Worm (Caenorhabditis elegans) whole organism, L4 larva: ENCODE results near the gene har-1.

Experiments
- F49E8.2 ChIP-seq: sonication (generic microtip); optimal IDR thresholded peaks from 2 replicates; lab custom pipeline; 2016; ENCODE audit warnings: missing compliant biosample characterization, mild to moderate bottlenecking, missing genetic modification characterization, borderline replicate concordance
- R02D3.7 ChIP-seq: fragments of 150-350 bp; sonication (generic microtip); optimal IDR thresholded peaks from 3 replicates; lab custom pipeline; 2014; ENCODE audit warnings: missing biosample characterization, missing genetic modification characterization
- T20F7.1 ChIP-seq: fragments of 200-800 bp; sonication (Bioruptor generic); optimal IDR thresholded peaks from 2 replicates; lab custom pipeline; 2018; ENCODE audit warnings: mild to moderate bottlenecking, missing genetic modification characterization, missing compliant biosample characterization
- aha-1 ChIP-seq: fragments of 150-350 bp; peaks from one replicate; lab custom pipeline; 2014; ENCODE audit warnings: missing biosample characterization, missing genetic modification characterization
- ama-1 ChIP-seq: fragments of 150-350 bp; optimal IDR thresholded peaks from 2 replicates; lab custom pipeline; 2014; ENCODE audit warnings: inconsistent platforms, mixed read lengths
- ceh-82 ChIP-seq: sonication (generic microtip); optimal IDR thresholded peaks from 2 replicates; lab custom pipeline; 2017; ENCODE audit warnings: missing biosample characterization, missing genetic modification characterization
- ces-1 ChIP-seq: fragments of 150-350 bp; sonication (generic microtip); optimal IDR thresholded peaks from 4 replicates; lab custom pipeline; 2014; ENCODE audit warnings: missing biosample characterization, missing genetic modification reagents, missing genetic modification characterization
- daf-16 ChIP-seq, 3 experiments: sonication (generic microtip); optimal IDR thresholded peaks; 2 replicates each; lab custom pipeline; 2016 to 2017; ENCODE audit warnings: missing genetic modification characterization in 3 of 3, missing genetic modification reagents in 3 of 3, mild to moderate bottlenecking in 2 of 3, missing compliant biosample characterization in 2 of 3, missing biosample characterization in 1 of 3, moderate library complexity in 1 of 3
- dmd-9 ChIP-seq: fragments of 200-800 bp; sonication (Bioruptor generic); IDR thresholded peaks from 2 replicates; pipeline ENCODE4 v1.3.6; 2022; ENCODE audit warnings: missing genetic modification reagents, missing genetic modification characterization, missing compliant biosample characterization
- duxl-1 ChIP-seq: sonication (generic microtip); optimal IDR thresholded peaks from 2 replicates; lab custom pipeline; 2016; ENCODE audit warnings: mild to moderate bottlenecking, missing genetic modification characterization, moderate library complexity, missing compliant biosample characterization; ENCODE audit not compliant: poor library complexity
- dve-1 ChIP-seq: sonication (generic microtip); optimal IDR thresholded peaks from 2 replicates; lab custom pipeline; 2017; ENCODE audit warnings: antibody characterized with exemption, mild to moderate bottlenecking, missing genetic modification characterization, missing compliant biosample characterization; ENCODE audit not compliant: insufficient read depth
- fkh-10 ChIP-seq: fragments of 150-350 bp; optimal IDR thresholded peaks from 2 replicates; lab custom pipeline; 2014; ENCODE audit warnings: missing biosample characterization, missing genetic modification reagents, missing genetic modification characterization
- fos-1 ChIP-seq: fragments of 150-350 bp; optimal IDR thresholded peaks from 2 replicates; lab custom pipeline; 2014; ENCODE audit warnings: missing biosample characterization, missing genetic modification characterization
- gei-8 ChIP-seq: fragments of 200-800 bp; sonication (Bioruptor generic); optimal IDR thresholded peaks from 2 replicates; lab custom pipeline; 2018; ENCODE audit warnings: mild to moderate bottlenecking, missing genetic modification characterization, missing compliant biosample characterization
- lin-1 ChIP-seq: fragments of 200-800 bp; sonication (Bioruptor generic); IDR thresholded peaks from 2 replicates; pipeline ENCODE4 v1.3.6; 2022; ENCODE audit warnings: missing genetic modification reagents, missing genetic modification characterization, missing compliant biosample characterization
- lin-38 ChIP-seq: fragments of 200-800 bp; sonication (Bioruptor generic); IDR thresholded peaks from 2 replicates; pipeline ENCODE4 v1.3.6; 2022; ENCODE audit warnings: missing genetic modification reagents, missing genetic modification characterization, missing compliant biosample characterization
- lsy-2 ChIP-seq, 2 experiments: fragments of 150-350 bp in 1 of 2; sonication (generic microtip) in 1 of 2; optimal IDR thresholded peaks; 2 replicates each; lab custom pipeline; 2014 to 2017; ENCODE audit warnings: missing biosample characterization in 2 of 2, missing genetic modification characterization in 2 of 2
- madf-5 ChIP-seq, 2 experiments: fragments of 200-800 bp; sonication (Bioruptor generic); IDR thresholded peaks; 2 replicates each; pipeline ENCODE4 v1.3.6; 2022; ENCODE audit warnings: missing compliant biosample characterization in 2 of 2, missing genetic modification characterization in 2 of 2
- madf-9 ChIP-seq: fragments of 200-800 bp; sonication (Bioruptor generic); conservative IDR thresholded peaks from 2 replicates; pipeline ENCODE4 v1.3.6; 2022; ENCODE audit warnings: missing genetic modification reagents, missing genetic modification characterization, missing compliant biosample characterization
- mep-1 ChIP-seq: fragments of 150-350 bp; sonication (generic microtip); optimal IDR thresholded peaks from 3 replicates; lab custom pipeline; 2014; ENCODE audit warnings: missing biosample characterization, missing genetic modification characterization
- nhr-11 ChIP-seq: fragments of 150-350 bp; optimal IDR thresholded peaks from 2 replicates; lab custom pipeline; 2014; ENCODE audit warnings: missing biosample characterization, missing genetic modification characterization
- nhr-111 ChIP-seq: fragments of 200-800 bp; sonication (Bioruptor generic); optimal IDR thresholded peaks from 2 replicates; lab custom pipeline; 2018; ENCODE audit warnings: mild to moderate bottlenecking, missing genetic modification characterization, missing compliant biosample characterization
- nhr-237 ChIP-seq: sonication (generic microtip); optimal IDR thresholded peaks from 2 replicates; lab custom pipeline; 2017; ENCODE audit warnings: missing biosample characterization, missing genetic modification characterization
- nhr-28 ChIP-seq: fragments of 150-350 bp; optimal IDR thresholded peaks from 2 replicates; lab custom pipeline; 2014; ENCODE audit warnings: missing biosample characterization, missing genetic modification characterization
- pha-4 ChIP-seq, 2 experiments: fragments of 150-350 bp in 1 of 2; fragments of 200-800 bp in 1 of 2; sonication (Bioruptor generic) in 1 of 2; IDR thresholded peaks in 1 of 2; optimal IDR thresholded peaks in 1 of 2; 2 replicates each; pipeline versions ENCODE4 v1.3.6 to Lab custom; 2014 to 2022; ENCODE audit warnings: missing genetic modification characterization in 2 of 2, missing genetic modification reagents in 2 of 2, missing biosample characterization in 1 of 2, missing compliant biosample characterization in 1 of 2
- php-3 ChIP-seq: fragments of 200-800 bp; sonication (Bioruptor generic); IDR thresholded peaks from 2 replicates; pipeline ENCODE4 v1.3.6; 2022; ENCODE audit warnings: missing genetic modification reagents, missing genetic modification characterization, missing compliant biosample characterization
- pqm-1 ChIP-seq: sonication (generic microtip); optimal IDR thresholded peaks from 2 replicates; lab custom pipeline; 2017; ENCODE audit warnings: missing biosample characterization, missing genetic modification characterization
- skn-1 ChIP-seq: fragments of 150-350 bp; optimal IDR thresholded peaks from 2 replicates; lab custom pipeline; 2014; ENCODE audit warnings: missing biosample characterization, missing genetic modification characterization
- tag-97 ChIP-seq: fragments of 200-800 bp; sonication (Bioruptor generic); IDR thresholded peaks from 2 replicates; pipeline ENCODE4 v1.3.6; 2022; ENCODE audit warnings: missing genetic modification characterization, missing compliant biosample characterization
- tra-1 ChIP-seq: fragments of 200-800 bp; sonication (Bioruptor generic); IDR thresholded peaks from 2 replicates; pipeline ENCODE4 v1.3.6; 2022; ENCODE audit warnings: missing genetic modification reagents, missing genetic modification characterization, missing compliant biosample characterization
- unc-39 ChIP-seq: sonication (generic microtip); optimal IDR thresholded peaks from 2 replicates; lab custom pipeline; 2017; ENCODE audit warnings: missing biosample characterization, missing genetic modification characterization
- unc-62 ChIP-seq, 3 experiments: fragments of 150-350 bp in 1 of 3; sonication (generic microtip); optimal IDR thresholded peaks in 2 of 3; peaks in 1 of 3; 1 replicate in 1 of 3; 2 replicates in 2 of 3; lab custom pipeline; 2014 to 2017; ENCODE audit warnings: missing biosample characterization in 3 of 3, missing genetic modification characterization in 3 of 3, missing genetic modification reagents in 3 of 3, missing genotype in 1 of 3
- ztf-11 ChIP-seq: fragments of 150-350 bp; optimal IDR thresholded peaks from 2 replicates; lab custom pipeline; 2014; ENCODE audit warnings: missing biosample characterization, missing genetic modification characterization

Gene har-1

ce11 chrIII:4151548-4152104 is at the start of gene har-1, which contains the start of gene wht-3:
TSS of gene har-1 (plus strand) at chrIII:4152054.
TSS of gene wht-3 (minus strand) at chrIII:4151598.
- peak; percentile 38 for TF ChIP-seq nhr-28 (tag; lab: Kevin White, UChicago)
- TF ChIP-seq nhr-237 (tag; lab: Kevin White, UChicago), result no peak
- no peak for TF ChIP-seq pha-4 (GFP tag; IDR thresholded peaks at IDR 0.05; lab: Robert Waterston, UW)
- TF ChIP-seq pha-4 (tag; optimal IDR thresholded peaks at IDR 0.05; lab: Kevin White, UChicago), result no peak
- TF ChIP-seq nhr-111 (GFP tag; lab: Kevin White, UChicago), result no peak
- TF ChIP-seq dve-1 (tag; lab: Kevin White, UChicago), result peak; percentile 27
- peak in 1 of 2 experiments; percentile 57 for TF ChIP-seq lsy-2 (tag; optimal IDR thresholded peaks at IDR 0.05; lab: Kevin White, UChicago)
- TF ChIP-seq mep-1 (tag; lab: Kevin White, UChicago), result peak; percentile 4
- TF ChIP-seq F49E8.2 (tag; lab: Kevin White, UChicago), result peak; percentile 27
- TF ChIP-seq nhr-11 (tag; lab: Kevin White, UChicago), result peak; percentile 52
- peak; percentile 51 for TF ChIP-seq T20F7.1
- TF ChIP-seq fos-1 (tag; lab: Kevin White, UChicago), result no peak

DNA sequence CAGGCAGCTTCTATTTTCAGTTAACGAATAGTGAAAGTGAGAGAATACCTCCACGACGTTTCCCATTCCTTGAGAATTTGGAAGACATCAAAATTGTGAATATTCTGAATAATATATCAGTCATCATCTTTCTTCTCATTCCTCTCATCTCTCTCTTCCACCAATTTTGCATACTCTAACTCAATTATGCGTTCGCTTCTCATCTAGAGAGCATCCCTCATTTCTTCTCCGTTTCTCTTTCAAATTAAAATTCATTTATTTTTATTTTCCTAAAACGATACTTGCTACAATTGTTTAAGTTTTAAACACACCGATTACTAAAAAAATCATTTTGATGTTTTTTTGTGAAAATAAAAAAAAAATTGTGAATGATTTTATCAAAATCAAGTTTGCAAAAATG is 48.7 kb upstream of the har-1 start:
- TF ChIP-seq R02D3.7 (tag; lab: Kevin White, UChicago) (no peak), dmd-9 (no peak), nhr-11 (tag; lab: Kevin White, UChicago) (no peak), gei-8 (GFP tag; lab: Kevin White, UChicago) (no peak), tra-1 (GFP tag; lab: Robert Waterston, UW) (no peak), tag-97 (GFP tag; lab: Robert Waterston, UW) (no peak), ztf-11 (tag; lab: Kevin White, UChicago) (no peak), pha-4 (GFP tag; IDR thresholded peaks at IDR 0.05; lab: Robert Waterston, UW) (no peak), pha-4 (tag; optimal IDR thresholded peaks at IDR 0.05; lab: Kevin White, UChicago) (no peak)

ce11 chrIII:4106611-4107010 is 45.2 kb upstream of the har-1 start:
- TF ChIP-seq aha-1 (peak; percentile 63), duxl-1 (tag; lab: Kevin White, UChicago) (no peak), skn-1 (tag; lab: Kevin White, UChicago) (no peak), unc-62 (GFP tag; optimal IDR thresholded peaks at IDR 0.05 in 1 of 2; lab: Kevin White, UChicago) (peak in 1 of 2 experiments; percentile 72), unc-62 (tag; optimal IDR thresholded peaks at IDR 0.05; lab: Kevin White, UChicago) (no peak)

- TF ChIP-seq ces-1 (GFP tag; lab: Kevin White, UChicago) (peak; percentile 57), R02D3.7 (tag; lab: Kevin White, UChicago) (no peak), madf-9 (GFP tag; lab: Robert Waterston, UW) (no peak)
These were observed 44.6 kb upstream of the har-1 start for ce11 chrIII:4107227-4107626.

- no peak for TF ChIP-seq nhr-28 (tag; lab: Kevin White, UChicago)
- no peak for TF ChIP-seq ceh-82 (tag; lab: Kevin White, UChicago)
- no peak for TF ChIP-seq ama-1 (lab: Kevin White, UChicago)
- no peak for TF ChIP-seq php-3
- TF ChIP-seq lin-38 (GFP tag; lab: Robert Waterston, UW), result no peak
- TF ChIP-seq lin-1, result no peak
- TF ChIP-seq unc-39 (tag; lab: Kevin White, UChicago), result no peak
- TF ChIP-seq lsy-2 (tag; optimal IDR thresholded peaks at IDR 0.05; lab: Kevin White, UChicago), result no peak
- no peak for TF ChIP-seq fkh-10 (GFP tag; lab: Kevin White, UChicago)
- no peak for TF ChIP-seq madf-5 (GFP tag; IDR thresholded peaks at IDR 0.05; lab: Robert Waterston, UW)
- TF ChIP-seq daf-16 (GFP tag; optimal IDR thresholded peaks at IDR 0.05; lab: Kevin White, UChicago), result no peak
- TF ChIP-seq daf-16 (tag; optimal IDR thresholded peaks at IDR 0.05; lab: Kevin White, UChicago), result no peak
- TF ChIP-seq pqm-1, result no peak
These were observed 43.8 kb upstream of the har-1 start for ce11 chrIII:4107929-4108520.
